Fruit fly (Drosophila melanogaster): ENCODE measurements around the gene Taf9.

Taf9 gene

DNA sequence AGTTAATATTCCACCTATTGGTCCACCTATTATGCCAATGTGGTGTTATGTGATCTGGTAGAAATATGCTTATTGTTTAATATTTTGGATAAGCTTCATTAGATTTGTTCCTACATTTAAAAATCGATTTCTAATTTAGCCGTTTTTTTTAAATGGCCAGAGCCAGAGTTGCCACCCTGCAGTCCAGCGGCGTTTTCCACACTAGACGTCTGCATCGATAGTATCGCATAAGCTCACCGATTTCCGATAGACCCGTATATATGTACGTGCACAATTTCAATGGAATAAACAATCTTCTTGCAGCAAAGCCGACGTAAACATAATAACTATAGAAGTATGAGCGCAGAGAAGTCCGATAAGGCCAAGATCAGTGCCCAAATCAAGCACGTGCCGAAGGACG lies at the start of gene Taf9 (continued):
- TF ChIP-seq CG13624 (GFP tag; optimal IDR thresholded peaks at IDR 0.05), result peak; percentile 15
- TF ChIP-seq Hey (tag; optimal IDR thresholded peaks at IDR 0.05), result no peak
- no peak for TF ChIP-seq CG7372 (GFP tag; IDR thresholded peaks at IDR 0.05)
- no peak for TF ChIP-seq CG17802 (tag; optimal IDR thresholded peaks at IDR 0.05)
- no peak for TF ChIP-seq ken (GFP tag; IDR thresholded peaks at IDR 0.05)
- peak; percentile 13 for TF ChIP-seq gro (GFP tag; optimal IDR thresholded peaks at IDR 0.05)
- TF ChIP-seq luna (GFP tag; optimal IDR thresholded peaks at IDR 0.05), result no peak
- TF ChIP-seq CG9215 (GFP tag; IDR thresholded peaks at IDR 0.05), result no peak
- TF ChIP-seq zen2 (GFP tag; IDR thresholded peaks at IDR 0.05; ENCODE audit: partially characterized antibody), result peak; percentile 91
- no peak for TF ChIP-seq gcm (GFP tag; optimal IDR thresholded peaks at IDR 0.05)
- no peak for TF ChIP-seq CG6765 (GFP tag; optimal IDR thresholded peaks at IDR 0.05)
- no peak for TF ChIP-seq H15 (GFP tag; IDR thresholded peaks at IDR 0.05)
- TF ChIP-seq CG9876 (GFP tag; optimal IDR thresholded peaks at IDR 0.05), result no peak
- TF ChIP-seq CG6272 (GFP tag; IDR thresholded peaks at IDR 0.05), result no peak
- TF ChIP-seq hth (optimal IDR thresholded peaks at IDR 0.05), result no peak
- no peak for TF ChIP-seq Rx (GFP tag; IDR thresholded peaks at IDR 0.05)
- TF ChIP-seq sna (GFP tag; IDR thresholded peaks at IDR 0.05; ENCODE audit: partially characterized antibody), result peak; percentile 85
- no peak for TF ChIP-seq oc (tag; optimal IDR thresholded peaks at IDR 0.05)
- TF ChIP-seq CG17361 (GFP tag; IDR thresholded peaks at IDR 0.05), result no peak
- peak; percentile 86 for TF ChIP-seq Scr (GFP tag; IDR thresholded peaks at IDR 0.05; ENCODE audit: partially characterized antibody)
- TF ChIP-seq PHDP (tag; optimal IDR thresholded peaks at IDR 0.05), result no peak
- TF ChIP-seq CG1603 (tag; optimal IDR thresholded peaks at IDR 0.05), result peak; percentile 56
- no peak for TF ChIP-seq CG1647 (GFP tag; optimal IDR thresholded peaks at IDR 0.05)
- no peak for TF ChIP-seq otp (GFP tag; IDR thresholded peaks at IDR 0.05)
- TF ChIP-seq CG13287 (GFP tag; IDR thresholded peaks at IDR 0.05; ENCODE audit: partially characterized antibody), result peak; percentile 95
- no peak for TF ChIP-seq CG4854 (GFP tag; optimal IDR thresholded peaks at IDR 0.05)
- TF ChIP-seq CG5180 (GFP tag; optimal IDR thresholded peaks at IDR 0.05), result no peak
- no peak for TF ChIP-seq pan (optimal IDR thresholded peaks at IDR 0.05)
- no peak for TF ChIP-seq pan (GFP tag; optimal IDR thresholded peaks at IDR 0.05 in 1 of 2, IDR thresholded peaks at IDR 0.05 in 1 of 2)
- peak; percentile 79 for TF ChIP-seq CG3847 (GFP tag; IDR thresholded peaks at IDR 0.05)
- TF ChIP-seq CG9437 (GFP tag; optimal IDR thresholded peaks at IDR 0.05), result no peak
- no peak for TF ChIP-seq gfzf (GFP tag; optimal IDR thresholded peaks at IDR 0.05)
- no peak for TF ChIP-seq bab2 (GFP tag; optimal IDR thresholded peaks at IDR 0.05)
- TF ChIP-seq CG9932 (GFP tag; IDR thresholded peaks at IDR 0.05), result peak; percentile 31; the same call in 1 of the 2 replicates
- TF ChIP-seq Dp (GFP tag; optimal IDR thresholded peaks at IDR 0.05), result peak; percentile 68
- TF ChIP-seq B-H1 (GFP tag; IDR thresholded peaks at IDR 0.05), result no peak
- TF ChIP-seq ara (GFP tag; IDR thresholded peaks at IDR 0.05), result no peak
- TF ChIP-seq Xbp1 (GFP tag; optimal IDR thresholded peaks at IDR 0.05), result no peak
- TF ChIP-seq Hr51 (GFP tag; optimal IDR thresholded peaks at IDR 0.05), result no peak
- TF ChIP-seq nerfin-1 (tag; optimal IDR thresholded peaks at IDR 0.05), result no peak
- TF ChIP-seq HLH4C (GFP tag; IDR thresholded peaks at IDR 0.05; ENCODE audit: partially characterized antibody), result peak; percentile 85
- no peak for TF ChIP-seq jing (GFP tag; optimal IDR thresholded peaks at IDR 0.05)
- no peak for TF ChIP-seq mam (GFP tag; optimal IDR thresholded peaks at IDR 0.05)
- TF ChIP-seq CG34224 (GFP tag; IDR thresholded peaks at IDR 0.05; ENCODE audit: partially characterized antibody), result peak; percentile 92
- TF ChIP-seq CG12299 (tag; optimal IDR thresholded peaks at IDR 0.05), result no peak
- TF ChIP-seq CoRest (tag; optimal IDR thresholded peaks at IDR 0.05), result no peak
- no peak for TF ChIP-seq tap (tag; optimal IDR thresholded peaks at IDR 0.05)
- no peak for TF ChIP-seq Tbp (GFP tag; optimal IDR thresholded peaks at IDR 0.05)
- TF ChIP-seq CG8765 (GFP tag; IDR thresholded peaks at IDR 0.05), result no peak
- TF ChIP-seq gem (tag; optimal IDR thresholded peaks at IDR 0.05), result no peak
- no peak for TF ChIP-seq chif (GFP tag; optimal IDR thresholded peaks at IDR 0.05)
- TF ChIP-seq CG17829 (tag; optimal IDR thresholded peaks at IDR 0.05), result no peak

Data from whole organism, embryonic.